Worm (Caenorhabditis elegans): ENCODE measurements around the gene dhp-2.
"Not testable (repeated sequence)": the region's sequence is repeated elsewhere in the genome, so short reads cannot be mapped to it uniquely, and the experiment has no call there.

Gene dhp-2

DNA sequence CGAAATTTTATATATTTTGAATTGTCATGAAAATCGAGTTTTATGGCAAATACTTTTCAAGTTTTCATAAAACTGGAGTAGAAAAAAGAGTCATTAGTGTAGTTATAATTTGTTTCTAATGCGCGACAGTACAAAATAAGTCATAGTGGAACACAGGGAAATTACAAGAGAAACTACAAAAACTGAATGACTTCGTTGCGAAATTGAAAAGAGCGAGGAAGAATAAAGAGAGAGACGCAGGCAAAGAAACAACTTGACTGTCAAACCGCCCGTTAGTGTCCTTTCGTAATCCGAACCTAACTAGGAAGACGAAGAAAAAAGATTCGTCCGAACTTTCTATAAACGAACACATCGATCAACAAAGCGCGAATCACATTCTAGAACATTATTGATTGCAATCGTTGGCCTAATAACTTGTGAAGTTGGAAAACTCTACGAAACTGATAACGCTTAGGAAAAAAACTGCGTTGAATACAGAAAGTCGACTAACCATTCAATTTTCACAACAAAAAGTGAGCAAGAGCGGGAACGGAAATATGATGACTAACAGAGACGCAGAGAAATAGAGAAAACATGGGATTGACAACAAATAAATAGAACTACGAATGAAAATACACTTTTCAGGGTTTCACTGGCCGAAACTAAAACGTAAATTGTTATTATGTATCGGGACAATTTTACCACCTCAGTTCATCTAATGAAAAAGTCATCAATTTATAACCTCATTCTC, 15.6 kb downstream of the dhp-2 start:
- no peak for TF ChIP-seq unc-62 (GFP tag; optimal IDR thresholded peaks at IDR 0.05)

DNA sequence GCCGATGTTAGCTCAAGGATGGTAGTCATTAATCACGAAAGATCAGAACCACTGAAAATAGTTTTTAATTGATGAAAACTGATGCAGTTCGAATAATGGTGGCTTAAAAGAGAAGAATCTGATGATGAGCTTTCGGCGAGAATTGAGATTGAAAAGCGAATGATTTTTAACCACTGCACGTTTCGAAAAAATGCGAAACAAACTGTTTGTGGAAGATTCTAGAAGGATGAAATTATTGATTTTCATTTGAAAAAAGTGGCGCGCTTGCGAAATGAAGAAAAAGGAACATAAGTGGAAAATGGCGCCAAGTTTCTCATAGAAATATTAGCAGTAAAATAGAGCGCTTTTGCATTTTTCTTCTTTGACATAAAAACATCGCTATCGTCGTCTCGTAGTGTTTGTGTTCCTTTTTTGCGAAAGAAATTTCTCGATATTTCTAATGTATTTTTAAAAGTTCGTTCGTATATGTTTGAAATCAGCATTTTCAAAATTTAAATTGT, 17.0 kb downstream of the dhp-2 start, which contains the start of gene uba-1:
Gene uba-1, minus strand, starts transcription at position 51 of the 500 bp plus-strand sequence.
- TF ChIP-seq unc-62 (GFP tag; optimal IDR thresholded peaks at IDR 0.05), result no peak

DNA sequence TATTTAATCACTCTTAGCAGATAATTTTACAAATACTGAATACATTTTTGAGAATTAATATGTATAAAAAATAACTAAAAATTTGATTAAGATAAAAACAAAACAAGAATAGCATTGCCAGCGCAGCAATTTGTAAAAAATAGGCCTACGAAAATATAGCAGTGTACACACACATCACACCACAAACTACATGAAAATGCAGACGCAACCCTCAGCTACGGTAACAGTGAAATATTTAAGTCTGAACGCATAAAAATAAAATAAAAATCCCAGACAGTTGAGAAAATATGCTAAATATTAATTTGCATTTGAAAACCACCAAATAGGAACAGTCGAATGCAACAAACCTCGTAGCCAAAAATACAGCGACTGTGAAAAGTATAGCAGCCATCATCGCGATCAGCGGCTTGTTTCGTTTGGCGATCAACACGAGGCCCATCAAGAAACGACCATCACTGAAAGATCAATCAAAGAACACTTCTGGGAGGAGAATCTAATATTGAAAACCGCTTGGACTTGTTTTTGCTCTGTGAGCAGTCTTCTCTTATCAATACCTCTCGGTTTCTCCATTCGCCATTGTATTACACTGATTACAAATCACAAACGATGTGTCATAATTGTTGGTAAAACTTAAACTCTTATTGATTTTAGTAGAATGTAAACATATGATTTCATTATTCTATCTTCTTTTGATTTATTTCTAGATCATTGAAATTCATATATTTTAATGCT, 20.7 kb downstream of the dhp-2 start, which contains the start of gene pyp-1:
Gene pyp-1, minus strand, starts transcription at position 439 of the 732 bp plus-strand sequence.
- TF ChIP-seq unc-62 (GFP tag; optimal IDR thresholded peaks at IDR 0.05), result no peak

DNA sequence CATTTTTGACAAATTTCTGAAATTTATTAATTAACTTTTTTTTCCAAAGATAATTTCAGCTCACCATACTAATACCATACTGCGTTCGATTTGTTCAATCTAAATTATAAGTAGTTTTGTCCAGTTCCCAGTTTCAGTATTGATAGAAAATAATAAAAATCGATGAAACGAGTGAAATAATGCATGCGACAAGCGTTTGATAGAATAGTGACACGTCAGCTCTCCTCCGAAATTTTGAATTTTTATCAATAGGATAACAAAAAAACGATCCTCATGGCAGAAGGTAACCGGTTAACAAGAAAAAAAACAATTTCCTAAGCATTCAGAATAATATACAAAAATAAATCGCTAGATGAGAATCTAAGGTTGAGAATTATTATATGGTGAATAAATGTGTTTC, 23.8 kb downstream of the dhp-2 start, which contains the start of gene C47E12.3:
Gene C47E12.3, minus strand, starts transcription at position 101 of the 400 bp plus-strand sequence.
- TF ChIP-seq unc-62 (GFP tag; optimal IDR thresholded peaks at IDR 0.05), result no peak

DNA sequence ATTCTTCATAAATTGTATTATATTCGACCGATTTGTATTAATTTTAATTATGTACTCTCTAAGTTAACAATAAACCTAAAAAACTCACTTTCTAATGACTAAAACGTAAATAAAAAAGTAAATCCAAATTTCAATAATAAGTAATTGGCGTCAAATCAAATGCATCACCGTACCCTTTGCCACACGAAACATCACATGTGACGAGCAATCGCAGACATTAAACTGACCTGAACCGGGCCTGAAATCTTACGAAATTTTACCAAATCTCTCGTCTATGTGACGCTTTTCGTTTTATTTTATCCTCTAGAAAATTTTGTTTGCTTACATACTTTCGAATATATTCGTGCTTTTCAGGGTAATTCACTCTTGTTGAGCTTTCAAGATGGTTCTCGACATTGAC, 25.4 kb downstream of the dhp-2 start, which contains the start of the genes C47E12.2 and sars-1:
Gene C47E12.2, minus strand, starts transcription at position 131 of the 400 bp plus-strand sequence.
Gene sars-1, plus strand, starts transcription at position 355 of the 400 bp plus-strand sequence.
- no peak for TF ChIP-seq unc-62 (GFP tag; optimal IDR thresholded peaks at IDR 0.05)

DNA sequence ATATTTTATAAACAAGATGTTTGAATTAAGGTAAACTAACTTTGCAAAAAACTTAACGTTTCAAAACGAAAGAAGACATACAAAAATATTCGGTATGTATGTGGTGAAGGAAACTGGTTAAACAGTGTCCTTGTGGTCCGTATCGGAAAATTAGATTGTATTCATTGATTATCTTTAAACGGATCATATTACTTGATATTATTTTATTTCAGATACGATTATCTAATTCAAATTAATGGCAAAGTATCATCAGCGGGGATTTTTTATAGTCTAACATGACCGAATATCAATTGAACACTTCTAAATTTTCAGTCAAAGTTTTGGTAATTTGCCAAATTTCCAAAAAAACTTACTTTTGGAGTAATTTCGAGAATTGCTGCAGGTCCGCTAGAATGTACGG, 28.9 kb downstream of the dhp-2 start, which contains the start of gene C47E12.13:
Gene C47E12.13, minus strand, starts transcription at position 101 of the 400 bp plus-strand sequence.
- TF ChIP-seq unc-62 (GFP tag; optimal IDR thresholded peaks at IDR 0.05), result no peak

DNA sequence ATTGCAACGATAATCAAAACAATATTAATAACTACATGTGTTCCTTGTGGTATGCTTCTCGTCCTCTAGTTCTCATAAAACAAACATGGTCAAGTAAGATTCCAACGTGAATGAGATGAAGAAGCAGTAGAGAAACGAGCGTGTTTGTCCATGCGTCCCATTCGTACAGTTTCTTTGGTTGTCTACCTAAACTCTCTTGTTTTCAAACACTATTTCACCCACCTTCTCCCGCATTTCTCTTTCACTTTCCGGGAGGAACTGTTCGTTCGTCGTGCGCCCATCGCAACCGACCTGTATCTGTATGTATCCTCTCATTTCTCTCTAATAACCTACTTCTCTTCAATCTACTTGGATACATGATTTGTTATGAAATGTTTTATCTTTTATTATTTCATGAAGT, 29.8 kb downstream of the dhp-2 start:
- no peak for TF ChIP-seq unc-62 (GFP tag; optimal IDR thresholded peaks at IDR 0.05)

DNA sequence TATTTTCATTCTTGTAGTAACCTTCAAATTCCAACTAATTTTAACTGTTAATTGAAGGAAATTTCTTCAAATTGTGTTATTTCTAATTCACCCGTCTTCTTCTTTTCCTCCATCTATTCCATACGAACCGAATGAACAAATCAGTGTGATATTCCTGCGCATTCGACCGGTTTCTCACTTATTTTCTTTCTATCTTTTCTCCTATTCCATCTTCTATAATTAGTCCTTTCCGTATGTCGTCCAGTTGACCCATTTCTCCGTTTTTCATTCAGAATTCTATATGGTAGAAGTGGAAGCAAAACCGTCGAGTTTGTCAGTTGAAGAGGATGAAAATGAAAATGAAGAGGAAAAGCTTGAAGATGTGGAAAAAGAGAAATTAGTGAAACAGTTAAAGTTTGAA, 31.6 kb downstream of the dhp-2 start, which contains the start of gene magu-4:
Gene magu-4, plus strand, starts transcription at position 218 of the 400 bp plus-strand sequence.
- TF ChIP-seq unc-62 (GFP tag; optimal IDR thresholded peaks at IDR 0.05), result no peak

DNA sequence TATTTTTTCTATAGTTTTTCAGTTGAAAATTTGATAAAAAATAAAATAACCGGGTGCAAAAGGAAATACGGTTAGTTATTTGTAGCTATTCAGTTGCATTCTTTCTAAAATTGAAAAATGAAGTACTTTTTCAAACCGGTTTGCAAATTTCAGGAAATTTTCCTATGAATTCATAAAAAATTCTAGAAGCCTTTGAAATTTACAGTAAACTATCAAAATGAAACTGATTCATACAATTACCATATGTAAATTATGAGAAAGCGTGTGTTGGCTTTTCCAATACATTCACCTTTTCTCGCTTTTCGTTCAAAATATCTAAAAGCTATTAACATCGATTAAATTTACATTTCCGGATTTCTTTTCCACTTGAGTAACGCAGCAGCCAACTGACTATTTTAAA, 39.1 kb downstream of the dhp-2 start, which contains the start of gene ent-7:
Gene ent-7, plus strand, starts transcription at position 301 of the 400 bp plus-strand sequence.
- TF ChIP-seq unc-62 (GFP tag; optimal IDR thresholded peaks at IDR 0.05), result no peak

DNA sequence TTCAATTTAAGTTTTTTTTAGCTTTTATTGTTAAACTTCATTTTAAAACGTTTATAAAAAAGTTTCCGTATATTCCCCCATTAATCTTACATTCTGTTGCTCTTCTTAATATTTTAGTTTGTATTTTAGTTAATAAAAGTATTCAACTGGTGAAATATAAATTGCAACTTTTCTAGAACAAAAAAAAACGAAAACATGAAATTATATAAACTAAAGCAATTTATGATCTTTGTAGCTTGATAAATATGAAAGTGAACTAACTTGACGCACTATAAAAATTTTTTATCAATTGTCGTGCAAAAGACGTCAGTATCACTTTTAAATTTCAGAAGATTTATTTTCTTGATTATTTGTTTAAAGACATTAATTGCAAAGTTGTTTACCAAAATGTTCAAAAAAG, 39.7 kb downstream of the dhp-2 start, which contains the start of gene F44D12.2:
Gene F44D12.2, minus strand, starts transcription at position 101 of the 400 bp plus-strand sequence.
- no peak for TF ChIP-seq unc-62 (GFP tag; optimal IDR thresholded peaks at IDR 0.05)

DNA sequence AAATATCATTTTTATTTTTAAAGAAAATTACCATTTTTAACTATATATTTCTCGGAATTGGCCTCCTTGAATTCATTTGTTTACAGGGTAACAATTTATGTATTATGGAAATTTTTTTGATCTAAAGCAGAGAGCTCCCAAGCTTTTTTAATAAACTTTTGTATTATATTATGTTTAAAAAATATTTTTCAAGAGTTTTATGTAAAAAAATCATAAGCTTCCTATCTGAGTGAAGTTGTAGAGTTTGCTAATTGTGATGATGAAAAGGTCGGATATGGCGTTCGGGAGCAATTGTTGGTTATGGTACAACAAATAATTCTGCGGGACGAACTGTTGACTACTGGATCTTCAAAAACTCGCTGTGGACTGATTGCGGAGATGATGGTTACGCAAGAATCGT, 43.4 kb downstream of the dhp-2 start, which contains the start of gene F44D12.19:
Gene F44D12.19, plus strand, starts transcription at position 301 of the 400 bp plus-strand sequence.
- no peak for TF ChIP-seq unc-62 (GFP tag; optimal IDR thresholded peaks at IDR 0.05)

DNA sequence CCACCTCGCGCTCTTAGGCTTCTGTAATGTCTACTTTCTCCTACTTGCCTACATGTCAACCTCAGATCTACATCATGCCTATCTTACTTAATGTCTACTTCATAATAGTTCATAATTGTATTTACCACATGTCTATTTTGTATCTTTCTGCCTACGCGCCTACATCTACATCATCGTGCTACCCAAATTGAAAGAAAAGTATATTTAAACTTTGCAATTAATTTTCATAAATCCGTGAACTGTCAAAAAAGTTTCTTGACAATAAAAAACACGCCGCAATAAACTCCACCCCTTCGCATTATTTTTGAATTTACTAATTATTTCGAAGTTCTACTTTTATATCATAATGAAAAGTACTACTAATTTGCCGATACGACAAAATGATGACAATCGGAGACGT, 45.1 kb downstream of the dhp-2 start, which contains the start of gene F44D12.8:
Gene F44D12.8, plus strand, starts transcription at position 301 of the 400 bp plus-strand sequence.
- no peak for TF ChIP-seq unc-62 (GFP tag; optimal IDR thresholded peaks at IDR 0.05)

DNA sequence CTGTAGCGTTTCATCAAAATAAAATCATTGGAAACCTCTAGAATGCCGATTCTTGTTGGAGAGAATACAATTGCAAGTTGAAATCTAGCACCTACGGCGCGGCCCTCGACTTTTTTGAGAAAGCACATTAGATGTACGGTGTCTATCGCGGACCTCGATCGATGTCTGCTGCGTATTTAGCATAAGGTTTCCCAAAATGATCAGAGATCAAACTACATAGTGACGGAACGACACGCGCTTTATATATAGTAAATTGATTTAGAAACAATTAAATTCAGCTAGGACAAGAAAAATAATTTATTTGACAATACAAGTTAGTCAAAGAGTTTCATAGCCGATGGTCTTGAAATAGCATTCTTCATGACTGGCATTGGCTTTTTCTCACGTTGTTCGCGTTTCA, 48.2 kb downstream of the dhp-2 start:
- TF ChIP-seq unc-62 (GFP tag; optimal IDR thresholded peaks at IDR 0.05), result no peak

DNA sequence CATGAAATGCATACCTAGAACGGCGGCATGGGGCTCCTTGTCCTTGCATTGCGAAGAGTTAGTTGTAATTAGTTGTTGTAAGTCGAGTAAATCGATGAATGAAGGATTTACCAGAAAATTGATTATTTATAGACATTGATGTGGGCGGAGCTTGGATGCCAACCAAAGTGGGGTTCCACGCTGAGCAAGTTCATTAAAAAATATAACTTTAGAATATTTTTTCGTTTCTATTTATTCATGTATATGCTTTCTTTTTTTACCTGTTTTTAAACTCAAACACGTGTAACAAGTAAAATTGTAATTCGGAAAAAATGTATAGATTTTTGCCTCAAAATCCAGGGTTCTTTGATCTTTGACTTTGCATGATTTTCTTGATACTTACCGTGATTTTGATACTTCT, 49.6 kb downstream of the dhp-2 start, which contains the start of gene gipc-2:
Gene gipc-2, minus strand, starts transcription at position 101 of the 400 bp plus-strand sequence.
- no peak for TF ChIP-seq unc-62 (GFP tag; optimal IDR thresholded peaks at IDR 0.05)

DNA sequence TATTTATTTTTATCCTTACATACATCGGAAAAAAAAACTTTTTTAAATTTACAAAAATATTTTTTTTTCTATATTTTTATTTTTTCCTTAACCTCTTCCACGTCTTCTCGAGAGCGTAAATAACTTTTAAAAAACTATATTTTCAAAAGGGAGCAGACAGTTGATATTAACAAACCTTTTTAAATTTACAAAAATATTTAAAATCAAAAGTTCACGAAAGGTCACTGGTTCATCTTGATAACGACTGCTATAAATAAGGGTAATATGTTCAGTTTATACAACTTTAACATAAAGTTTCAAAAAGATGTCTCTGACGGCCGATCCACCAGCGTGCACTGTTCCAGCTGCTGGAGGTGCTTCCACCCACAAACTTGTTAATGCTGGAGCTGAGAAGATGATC, 50.9 kb downstream of the dhp-2 start, which contains the start of the genes F44D12.16 and msd-2:
Gene F44D12.16, plus strand, starts transcription at position 301 of the 400 bp plus-strand sequence.
Gene msd-2, plus strand, starts transcription at position 305 of the 400 bp plus-strand sequence.
- not testable (repeated sequence) for TF ChIP-seq unc-62 (GFP tag; optimal IDR thresholded peaks at IDR 0.05)
